Worm (Caenorhabditis elegans): ENCODE data around the gene ptr-20.

ce11 chrII:15119537-15120360, 38.2 kb upstream of the ptr-20 start, which contains the start of gene arp-1:
- peak; percentile 15 for TF ChIP-seq mls-2 (tag; optimal IDR thresholded peaks at IDR 0.05)
- TF ChIP-seq drap-1 (GFP tag; optimal IDR thresholded peaks at IDR 0.05), result no peak
- TF ChIP-seq pha-4 (tag; optimal IDR thresholded peaks at IDR 0.05), result peak; percentile 59
- no peak for TF ChIP-seq ceh-83 (GFP tag; optimal IDR thresholded peaks at IDR 0.05)
- TF ChIP-seq ztf-11 (tag; optimal IDR thresholded peaks at IDR 0.05), result no peak
- peak; percentile 16 for TF ChIP-seq sptf-1 (tag; optimal IDR thresholded peaks at IDR 0.05)
- TF ChIP-seq lin-13 (tag; optimal IDR thresholded peaks at IDR 0.05), result peak; percentile 19
- no peak for TF ChIP-seq nhr-28 (tag; optimal IDR thresholded peaks at IDR 0.05)

All from whole organism, mixed stage, embryonic.